Worm (Caenorhabditis elegans) whole organism, young adult: ENCODE data around the gene srt-68.

Experiments
- B0035.1 ChIP-seq: sonication (generic microtip); optimal IDR thresholded peaks from 2 replicates; lab custom pipeline; 2016; ENCODE audit warnings: missing genetic modification characterization, mild to moderate bottlenecking, missing compliant biosample characterization, missing genotype, missing genetic modification reagents
- F33H1.4 ChIP-seq: fragments of 200-800 bp; sonication (Bioruptor generic); IDR thresholded peaks from 2 replicates; pipeline ENCODE4 v1.3.6; 2022; ENCODE audit warnings: missing genetic modification reagents, missing genetic modification characterization, missing compliant biosample characterization
- F55B11.4 ChIP-seq: sonication (generic microtip); optimal IDR thresholded peaks from 2 replicates; lab custom pipeline; 2016; ENCODE audit warnings: missing compliant biosample characterization, missing genetic modification characterization, borderline replicate concordance; ENCODE audit not compliant: insufficient read depth
- T26A5.8 ChIP-seq: sonication (generic microtip); optimal IDR thresholded peaks from 2 replicates; lab custom pipeline; 2016; ENCODE audit warnings: missing genetic modification characterization, missing compliant biosample characterization
- ama-1 ChIP-seq, 3 experiments: fragments of 150-350 bp in 1 of 3; sonication (generic microtip) in 2 of 3; optimal IDR thresholded peaks; 2 replicates each; lab custom pipeline; 2014 to 2018; ENCODE audit warnings: missing biosample characterization in 2 of 3, missing genetic modification characterization in 2 of 3, missing genetic modification reagents in 2 of 3
- ceh-40 ChIP-seq: fragments of 200-800 bp; sonication (Bioruptor generic); IDR thresholded peaks from 2 replicates; pipeline ENCODE4 v1.3.6; 2022; ENCODE audit warnings: missing genetic modification characterization, missing compliant biosample characterization
- snpc-4 ChIP-seq, 5 experiments: fragments of 150-350 bp in 1 of 5; sonication (generic microtip) in 4 of 5; optimal IDR thresholded peaks; 2 replicates each; lab custom pipeline; 2014 to 2018; ENCODE audit warnings: missing genetic modification characterization in 5 of 5, missing biosample characterization in 3 of 5, antibody characterized with exemption in 2 of 5, mild to moderate bottlenecking in 2 of 5, missing compliant biosample characterization in 2 of 5, missing genotype in 2 of 5, moderate library complexity in 2 of 5, missing genetic modification reagents in 1 of 5
- unc-62 ChIP-seq: fragments of 150-350 bp; optimal IDR thresholded peaks from 2 replicates; lab custom pipeline; 2014; ENCODE audit warnings: missing biosample characterization, missing genetic modification reagents, missing genetic modification characterization
- ztf-25 ChIP-seq: fragments of 200-800 bp; sonication (Bioruptor generic); IDR thresholded peaks from 2 replicates; pipeline ENCODE4 v1.3.6; 2022; ENCODE audit warnings: missing genetic modification reagents, missing genetic modification characterization, missing compliant biosample characterization

DNA sequence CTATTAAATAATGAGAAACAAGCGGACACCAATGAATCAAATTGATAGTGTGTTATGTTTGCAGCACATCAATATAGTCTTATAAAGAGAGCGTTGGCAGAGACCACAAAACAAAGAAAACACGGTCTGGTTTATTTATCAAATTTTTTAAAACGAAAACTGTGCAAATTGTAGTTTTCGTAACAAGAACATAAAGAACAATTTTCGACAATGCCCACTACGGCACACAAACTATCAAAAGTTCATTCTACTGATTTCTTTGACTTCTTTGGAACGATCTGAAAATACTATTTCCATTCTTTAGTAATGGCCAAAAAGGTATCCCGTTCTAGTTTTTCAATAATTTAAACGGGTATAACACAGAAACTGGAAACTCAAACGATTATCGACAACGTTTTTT, 14.8 kb downstream of the srt-68 start, which contains the start of gene cest-35.2:
- no peak for TF ChIP-seq unc-62 (GFP tag; lab: Kevin White, UChicago)
- no peak for TF ChIP-seq ztf-25 (GFP tag; lab: Robert Waterston, UW)
- no peak for TF ChIP-seq T26A5.8
- TF ChIP-seq F55B11.4 (tag; lab: Kevin White, UChicago), result no peak
- TF ChIP-seq snpc-4 (GFP tag; optimal IDR thresholded peaks at IDR 0.05; lab: Kevin White, UChicago), result no peak
- TF ChIP-seq snpc-4 (tag; optimal IDR thresholded peaks at IDR 0.05; lab: Kevin White, UChicago), result no peak
- no peak for TF ChIP-seq F33H1.4 (GFP tag; lab: Robert Waterston, UW)
- TF ChIP-seq ama-1 (optimal IDR thresholded peaks at IDR 0.05; lab: Kevin White, UChicago), result no peak
- no peak for TF ChIP-seq ama-1 (GFP tag; optimal IDR thresholded peaks at IDR 0.05; lab: Kevin White, UChicago)
- no peak for TF ChIP-seq ceh-40 (GFP tag; lab: Robert Waterston, UW)
- no peak for TF ChIP-seq B0035.1 (tag; lab: Kevin White, UChicago)
